Fruit fly (Drosophila melanogaster) S2 (cell line): Measurements from ENCODE around the gene Fdx1.

ENCODE experiments used
- CG8478 ChIP-seq: fragments of >200 bp; optimal IDR thresholded peaks from 2 replicates; lab custom pipeline; 2018
- CTCF ChIP-seq, 2 experiments: fragments of >200 bp; optimal IDR thresholded peaks; 2 replicates each; lab custom pipeline; 2018

Fdx1 gene

DNA sequence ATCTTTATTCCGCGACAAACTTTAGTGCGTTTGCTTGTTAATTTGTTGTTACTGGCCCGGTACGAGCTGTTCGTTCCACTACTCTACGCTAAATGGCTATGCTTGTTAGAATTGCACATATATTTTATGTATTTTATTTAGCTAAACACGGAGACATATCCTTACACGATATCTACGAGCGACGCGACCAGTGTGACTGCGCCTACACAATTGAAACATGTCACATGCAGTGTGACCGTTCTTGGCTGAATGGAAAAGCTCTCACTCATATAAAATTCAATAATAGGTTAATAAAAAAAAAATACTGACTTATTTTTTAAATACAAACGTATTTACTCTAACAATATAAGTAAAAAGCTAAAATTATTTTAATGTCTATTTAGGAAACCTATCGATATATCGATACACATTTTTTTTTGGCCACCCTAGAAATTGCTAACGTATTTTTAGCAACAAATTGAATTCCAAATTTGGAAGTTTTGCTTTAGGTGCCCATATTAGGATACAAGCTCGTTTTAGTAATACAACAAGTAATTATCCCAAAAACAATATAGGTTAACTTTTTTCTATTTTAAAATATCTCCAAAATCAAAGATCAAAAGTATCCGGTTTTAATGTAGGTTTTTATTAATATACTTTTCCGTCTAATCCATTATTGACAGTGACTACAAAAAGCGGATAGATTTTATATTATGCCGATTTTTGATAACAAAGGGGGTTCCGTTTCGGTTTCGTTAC lies 28.1 kb upstream of the Fdx1 start, which contains the start of gene CG4080:
CG4080 (minus strand) TSS at position 215 of the 738 bp plus-strand sequence.
- TF ChIP-seq CG8478 (lab: Kevin White, UChicago) (no peak), CTCF (optimal IDR thresholded peaks at IDR 0.05; lab: Kevin White, UChicago) (peak in 1 of 2 experiments; percentile 10)

DNA sequence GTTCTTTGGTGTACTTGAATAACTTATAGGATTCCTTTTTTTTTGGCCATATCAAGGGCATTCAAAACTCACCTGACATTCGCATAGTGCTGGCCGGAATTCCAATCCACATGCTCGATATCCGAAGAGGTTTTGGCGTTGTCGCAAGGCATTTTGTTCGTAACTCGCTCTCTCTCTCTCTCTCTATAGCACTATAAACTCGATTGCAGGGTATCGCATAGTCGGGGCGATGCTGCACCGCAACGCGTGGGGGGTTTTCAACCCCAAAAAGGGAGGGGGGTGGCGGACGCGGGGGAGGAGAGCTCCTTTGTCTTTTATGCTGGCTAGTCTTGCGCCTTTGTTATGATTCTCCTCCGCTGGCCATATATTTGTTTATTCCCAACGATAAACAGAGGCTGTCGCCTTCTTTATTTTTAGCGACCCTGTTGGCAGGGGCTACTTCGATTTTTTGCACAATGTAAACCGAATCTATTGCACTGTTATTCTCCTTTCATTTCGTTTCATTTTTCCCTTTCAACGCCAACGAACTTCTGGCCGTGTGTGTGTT lies 27.5 kb upstream of the Fdx1 start:
- TF ChIP-seq CG8478 (lab: Kevin White, UChicago) (no peak), CTCF (optimal IDR thresholded peaks at IDR 0.05; lab: Kevin White, UChicago) (no peak)

DNA sequence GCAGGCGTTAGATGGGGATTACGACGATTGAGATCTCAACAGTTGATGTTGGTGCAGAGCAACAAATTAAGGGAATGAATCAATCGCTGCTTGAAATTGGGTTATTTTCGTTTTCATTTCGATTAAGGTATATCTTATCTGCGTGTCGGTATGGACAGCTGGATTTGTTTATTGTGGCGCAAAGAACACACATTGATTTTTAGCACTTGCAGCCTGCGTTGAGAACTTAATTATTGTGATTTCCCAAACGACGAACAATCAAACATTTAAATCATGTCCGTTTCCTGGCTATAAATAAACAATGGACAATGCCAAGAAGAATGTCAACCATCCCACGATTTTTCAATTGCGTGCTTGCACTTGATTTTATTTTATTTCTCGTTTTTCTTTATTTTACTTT lies 27.0 kb upstream of the Fdx1 start:
- no peak for TF ChIP-seq CTCF (optimal IDR thresholded peaks at IDR 0.05; lab: Kevin White, UChicago)
- no peak for TF ChIP-seq CG8478 (lab: Kevin White, UChicago)

DNA sequence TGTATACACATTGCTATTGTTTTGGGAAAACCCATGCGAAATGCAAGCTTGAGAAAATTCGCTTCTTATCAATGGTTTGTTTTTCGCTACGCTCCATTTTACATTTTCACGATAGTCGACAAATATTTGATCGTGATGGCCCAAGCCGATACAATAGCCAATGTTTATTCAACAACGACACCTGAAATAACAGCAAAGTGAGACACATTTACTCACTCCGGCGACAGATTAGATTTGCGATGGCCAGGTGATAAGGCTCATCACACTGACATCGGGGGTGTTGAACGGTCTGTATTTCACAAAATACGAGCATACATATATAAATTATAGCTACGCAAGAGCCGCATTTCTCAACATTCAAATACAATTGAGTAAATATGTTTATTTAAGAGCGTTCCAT lies 26.1 kb upstream of the Fdx1 start:
- TF ChIP-seq CTCF (optimal IDR thresholded peaks at IDR 0.05; lab: Kevin White, UChicago): no peak
- TF ChIP-seq CG8478 (lab: Kevin White, UChicago): no peak

DNA sequence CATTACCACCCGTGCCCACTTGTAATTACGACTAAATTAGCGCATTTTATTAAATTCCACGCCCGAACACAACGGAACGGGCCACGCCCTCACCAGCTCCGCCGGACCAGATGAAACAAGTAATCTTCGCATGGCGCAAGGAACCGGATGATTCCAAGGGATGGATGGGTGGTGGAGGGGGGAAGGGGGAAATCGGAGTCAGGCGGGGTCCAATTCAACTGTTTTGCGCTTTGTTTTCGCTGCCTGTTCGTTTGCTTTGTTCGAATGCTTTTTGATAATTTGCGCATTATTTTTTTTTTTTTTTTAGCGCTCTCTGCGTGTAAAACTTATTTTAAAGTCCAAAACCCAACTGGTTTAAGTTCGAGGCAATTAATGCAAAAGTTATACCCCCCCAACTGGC lies 25.7 kb upstream of the Fdx1 start:
- TF ChIP-seq CG8478 (lab: Kevin White, UChicago): no peak
- TF ChIP-seq CTCF (optimal IDR thresholded peaks at IDR 0.05; lab: Kevin White, UChicago): no peak

DNA sequence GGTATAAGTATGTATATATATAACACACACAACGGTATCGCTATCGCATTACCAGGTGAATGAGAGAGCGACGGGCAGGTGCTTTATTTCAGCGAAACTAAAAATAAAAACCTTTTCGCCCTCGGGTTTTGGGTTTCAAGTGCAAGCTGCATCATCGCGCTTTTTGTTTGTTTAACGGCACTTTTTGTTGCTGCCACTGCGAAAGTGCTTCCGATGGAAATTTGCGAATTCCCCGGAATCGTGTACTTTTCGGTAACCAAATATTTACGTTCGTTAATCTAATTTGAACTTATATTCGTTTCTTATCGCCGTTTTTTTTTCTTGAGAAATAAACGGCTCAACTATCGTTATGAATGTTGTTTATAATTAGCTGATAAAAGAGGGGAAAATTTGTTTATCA lies 25.0 kb upstream of the Fdx1 start:
- no peak for TF ChIP-seq CTCF (optimal IDR thresholded peaks at IDR 0.05; lab: Kevin White, UChicago)
- no peak for TF ChIP-seq CG8478 (lab: Kevin White, UChicago)

DNA sequence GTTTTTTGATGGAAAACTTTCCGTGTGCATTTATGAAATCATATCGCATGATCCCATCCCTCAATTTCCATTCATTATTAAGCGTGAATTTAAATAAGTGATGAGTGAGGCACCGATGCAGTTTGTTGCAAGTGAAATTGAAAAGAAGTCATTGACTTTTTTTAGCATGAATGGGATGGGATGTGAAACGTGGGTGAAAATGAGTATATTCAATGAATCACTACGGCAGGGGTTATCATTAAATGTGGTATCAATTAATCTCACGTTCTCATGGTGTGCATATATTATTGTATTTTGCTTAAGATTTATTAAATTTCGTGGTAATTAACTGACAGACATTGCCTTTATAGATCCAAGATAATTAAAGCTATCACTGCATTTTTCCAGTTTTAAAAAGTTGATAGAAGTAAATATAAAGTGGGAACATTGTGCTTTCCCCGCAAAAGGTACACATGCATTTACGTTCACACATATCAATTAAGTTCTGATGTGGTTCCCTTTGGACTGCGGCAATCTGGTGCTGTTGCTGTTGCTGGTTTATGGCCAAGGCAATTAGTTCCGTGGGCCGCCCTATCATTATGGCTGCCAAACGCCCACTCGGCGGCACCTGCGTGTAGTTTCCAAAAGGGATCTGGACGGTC lies 20.4 kb upstream of the Fdx1 start:
- no peak for TF ChIP-seq CTCF (optimal IDR thresholded peaks at IDR 0.05; lab: Kevin White, UChicago)
- no peak for TF ChIP-seq CG8478 (lab: Kevin White, UChicago)

DNA sequence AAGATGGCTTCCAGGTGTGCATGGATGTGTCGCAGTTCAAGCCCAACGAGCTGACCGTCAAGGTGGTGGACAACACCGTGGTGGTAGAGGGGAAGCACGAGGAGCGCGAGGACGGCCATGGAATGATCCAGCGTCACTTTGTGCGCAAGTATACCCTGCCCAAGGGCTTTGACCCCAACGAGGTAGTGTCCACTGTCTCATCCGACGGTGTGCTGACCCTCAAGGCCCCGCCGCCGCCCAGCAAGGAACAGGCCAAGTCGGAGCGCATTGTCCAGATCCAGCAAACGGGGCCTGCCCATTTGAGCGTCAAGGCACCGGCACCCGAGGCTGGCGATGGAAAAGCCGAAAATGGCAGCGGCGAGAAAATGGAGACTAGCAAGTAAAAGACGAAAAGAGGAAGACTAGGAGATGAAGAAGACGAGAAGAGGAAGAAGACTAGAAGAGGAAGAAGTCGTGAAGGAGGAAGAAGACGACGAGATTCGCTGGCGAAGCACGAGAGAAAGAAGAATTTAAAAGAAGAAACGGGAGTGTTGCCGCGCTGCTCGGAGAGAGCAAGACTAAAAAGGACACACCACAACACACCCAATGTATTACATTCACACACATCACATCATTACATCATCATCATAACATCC lies 13.5 kb upstream of the Fdx1 start:
- TF ChIP-seq CG8478 (lab: Kevin White, UChicago): no peak
- TF ChIP-seq CTCF (optimal IDR thresholded peaks at IDR 0.05; lab: Kevin White, UChicago): no peak

DNA sequence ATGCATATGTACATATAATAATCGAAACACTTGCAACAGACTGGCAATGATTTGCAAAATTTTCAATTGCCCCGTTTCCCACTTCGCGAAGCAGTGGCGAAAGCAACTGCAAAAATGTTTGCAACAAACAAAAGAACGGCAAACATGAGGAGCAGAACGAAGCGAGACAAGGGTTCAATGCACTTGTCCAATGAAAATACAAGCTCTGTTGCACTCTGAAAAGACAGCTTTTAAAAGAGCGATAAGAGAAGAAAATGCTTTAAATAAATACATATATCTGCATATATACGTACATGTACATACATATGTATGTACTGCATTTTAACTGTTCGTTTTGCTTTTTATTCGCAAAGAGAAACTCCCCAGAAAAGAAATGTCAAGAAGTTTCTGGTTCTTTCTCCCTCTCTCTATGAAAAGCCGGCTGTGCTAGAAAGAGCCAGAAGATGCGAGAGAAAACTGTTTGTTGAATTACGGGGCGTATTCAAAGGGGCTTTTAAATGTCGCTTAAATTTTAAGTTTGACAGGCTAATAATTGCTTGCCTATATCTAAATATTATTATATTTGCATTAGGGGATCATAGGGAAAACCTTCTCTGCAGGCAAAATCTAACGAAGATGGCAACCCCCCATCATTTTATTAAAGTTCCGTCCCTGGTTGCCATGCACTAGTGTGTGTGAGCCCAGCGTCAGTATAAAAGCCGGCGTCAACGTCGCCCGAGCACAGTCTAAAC lies 12.5 kb upstream of the Fdx1 start, which contains the start of gene Hsp27:
Hsp27 (plus strand) TSS at position 719 of the 731 bp plus-strand sequence.
- TF ChIP-seq CTCF (optimal IDR thresholded peaks at IDR 0.05; lab: Kevin White, UChicago) (no peak), CG8478 (lab: Kevin White, UChicago) (no peak)

DNA sequence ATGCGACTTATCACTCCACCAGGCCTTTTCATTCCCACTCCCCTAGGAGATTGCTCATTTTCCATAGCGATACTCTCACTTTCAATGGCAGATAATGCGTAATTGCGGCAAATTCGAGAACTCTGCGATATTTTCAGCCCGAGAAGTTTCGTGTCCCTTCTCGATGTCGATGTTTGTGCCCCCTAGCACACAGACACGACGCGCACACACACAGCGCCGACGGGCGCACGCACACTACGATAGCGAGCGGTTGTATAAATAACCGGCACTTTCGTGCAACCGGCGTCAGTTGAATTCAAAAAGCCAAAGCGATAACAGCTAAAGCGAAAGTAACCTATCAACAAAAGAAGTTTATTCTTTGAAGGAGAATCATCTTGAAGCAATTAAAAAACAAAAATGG lies 10.6 kb upstream of the Fdx1 start, which contains the start of gene Hsp23:
Hsp23 (plus strand) TSS at position 281 of the 400 bp plus-strand sequence.
- no peak for TF ChIP-seq CTCF (optimal IDR thresholded peaks at IDR 0.05; lab: Kevin White, UChicago)
- TF ChIP-seq CG8478 (lab: Kevin White, UChicago): no peak

DNA sequence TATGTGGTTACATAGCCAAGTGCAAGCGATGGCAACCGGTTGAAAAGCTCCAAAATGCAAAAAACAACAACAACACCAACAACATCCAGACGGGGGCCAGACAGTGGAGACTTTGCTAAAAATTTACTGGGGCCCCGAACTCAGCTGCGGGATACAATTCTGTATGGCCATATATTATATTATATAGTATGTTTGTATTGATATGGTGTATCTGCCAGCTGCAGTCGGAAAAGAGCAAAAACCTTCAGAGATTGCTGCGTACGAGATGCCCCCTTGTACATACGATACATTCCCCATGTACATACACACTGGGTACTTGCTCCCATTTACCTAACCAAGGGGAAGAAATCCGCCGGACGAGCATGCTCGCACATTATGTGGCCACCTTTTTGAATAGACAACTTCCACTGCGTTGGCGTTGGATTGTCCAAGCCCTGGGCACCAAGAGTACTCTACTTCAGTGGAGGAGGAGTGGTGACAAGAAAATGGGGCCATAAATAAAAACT lies 9.4 kb upstream of the Fdx1 start:
- TF ChIP-seq CG8478 (lab: Kevin White, UChicago) (no peak), CTCF (optimal IDR thresholded peaks at IDR 0.05; lab: Kevin White, UChicago) (no peak)

DNA sequence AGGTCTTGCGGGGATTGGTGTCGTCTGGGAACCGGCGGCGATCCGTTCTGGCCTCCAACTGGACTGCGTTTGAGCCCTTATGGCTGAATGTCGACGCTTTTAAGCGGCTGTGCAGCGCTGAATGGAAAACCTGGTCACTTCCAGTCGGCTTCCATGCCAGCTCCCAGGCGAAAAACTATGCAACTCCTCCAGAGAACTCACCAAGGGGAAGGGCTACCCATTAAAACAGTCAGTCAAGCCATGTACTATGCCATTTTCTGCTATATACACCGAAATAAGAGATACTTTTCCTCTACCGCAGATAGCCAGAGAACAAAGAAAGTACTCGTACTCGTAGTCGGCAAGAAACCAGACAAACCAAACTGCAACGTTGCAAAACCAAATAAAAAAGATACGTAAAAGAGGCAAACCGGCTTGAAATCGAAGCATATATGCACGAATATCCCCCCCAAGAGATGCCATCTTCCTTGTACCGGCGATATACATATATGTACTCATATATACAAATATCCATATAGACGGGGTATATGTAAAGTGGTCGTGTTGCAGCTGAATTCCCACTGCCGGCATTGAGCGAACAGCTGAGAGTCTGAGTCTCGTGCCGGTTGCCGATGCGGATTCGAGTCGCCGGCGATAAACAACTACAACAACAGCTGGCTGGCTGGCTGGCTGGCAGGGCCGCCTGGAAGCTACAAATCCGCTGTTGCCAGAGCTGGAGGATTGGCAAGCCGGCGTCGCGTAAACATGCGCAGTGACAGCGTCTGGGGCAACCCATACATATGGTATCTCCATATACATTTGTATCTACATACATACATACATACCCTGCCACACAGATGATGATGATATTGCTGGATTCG lies 8.7 kb upstream of the Fdx1 start, which contains the start of gene Hsp67Ba:
Hsp67Ba (minus strand) TSS at position 51 of the 860 bp plus-strand sequence.
- TF ChIP-seq CTCF (optimal IDR thresholded peaks at IDR 0.05; lab: Kevin White, UChicago): no peak
- no peak for TF ChIP-seq CG8478 (lab: Kevin White, UChicago)
